Fruit fly (Drosophila melanogaster) whole organism, embryonic: ENCODE results near the gene Mpcp2.
A peak's percentile ranks its signal among the peaks of the same experiment; 100 is the strongest.

Source experiments
- BtbVII ChIP-seq: fragments of 200-800 bp; sonication (Bioruptor generic); optimal IDR thresholded peaks from 3 replicates; lab custom pipeline; 2017; ENCODE audit warnings: missing biosample characterization, mild to moderate bottlenecking, missing genetic modification characterization
- CG11398 ChIP-seq: fragments of 200-800 bp; sonication (Bioruptor generic); optimal IDR thresholded peaks from 2 replicates; lab custom pipeline; 2016; ENCODE audit warnings: missing biosample characterization, missing genetic modification characterization
- CG11456 ChIP-seq: fragments of 200-800 bp; sonication (Bioruptor generic); IDR thresholded peaks from 3 replicates; pipeline ENCODE4 v1.3.6; 2022; ENCODE audit warnings: missing biosample characterization, missing genetic modification characterization
- CG11504 ChIP-seq: fragments of 200-800 bp; sonication (Bioruptor generic); optimal IDR thresholded peaks from 3 replicates; lab custom pipeline; 2019; ENCODE audit warnings: missing biosample characterization, mild to moderate bottlenecking, missing genetic modification characterization, moderate library complexity
- CG1233 ChIP-seq: fragments of 200-800 bp; sonication (Bioruptor generic); optimal IDR thresholded peaks from 4 replicates; lab custom pipeline; 2018; ENCODE audit warnings: missing biosample characterization, mild to moderate bottlenecking, missing genetic modification characterization
- CG12744 ChIP-seq: fragments of 200-800 bp; sonication (Bioruptor generic); optimal IDR thresholded peaks from 2 replicates; lab custom pipeline; 2016; ENCODE audit warnings: missing biosample characterization, missing genetic modification characterization
- CG13894 ChIP-seq: fragments of 200-800 bp; sonication (Bioruptor generic); optimal IDR thresholded peaks from 3 replicates; lab custom pipeline; 2018; ENCODE audit warnings: missing biosample characterization, mild to moderate bottlenecking, missing genetic modification characterization, moderate library complexity
- CG1602 ChIP-seq: fragments of 200-800 bp; sonication (Bioruptor generic); optimal IDR thresholded peaks from 3 replicates; lab custom pipeline; 2016; ENCODE audit warnings: missing biosample characterization, missing genetic modification characterization
- CG17612 ChIP-seq: fragments of 200-800 bp; sonication (Bioruptor generic); IDR thresholded peaks from 2 replicates; pipeline ENCODE4 v1.3.6; 2022; ENCODE audit warnings: missing biosample characterization, missing genetic modification characterization
- CG2678 ChIP-seq: fragments of 200-800 bp; sonication (Bioruptor generic); optimal IDR thresholded peaks from 3 replicates; lab custom pipeline; 2019; ENCODE audit warnings: missing biosample characterization, mild to moderate bottlenecking, missing genetic modification characterization, moderate library complexity
- CG2875 ChIP-seq: fragments of 200-800 bp; sonication (Bioruptor generic); optimal IDR thresholded peaks from 2 replicates; lab custom pipeline; 2017; ENCODE audit warnings: missing biosample characterization, mild to moderate bottlenecking, missing genetic modification characterization, missing genetic modification reagents
- CG32532 ChIP-seq: fragments of 200-800 bp; sonication (Bioruptor generic); IDR thresholded peaks from 2 replicates; pipeline ENCODE4 v1.3.6; 2022; ENCODE audit warnings: missing biosample characterization, missing genetic modification characterization
- CG3281 ChIP-seq: fragments of 200-800 bp; sonication (Bioruptor generic); optimal IDR thresholded peaks from 3 replicates; lab custom pipeline; 2017; ENCODE audit warnings: missing biosample characterization, mild to moderate bottlenecking, missing genetic modification characterization
- CG3407 ChIP-seq: fragments of 200-800 bp; sonication (Bioruptor generic); optimal IDR thresholded peaks from 2 replicates; lab custom pipeline; 2018; ENCODE audit warnings: missing biosample characterization, mild to moderate bottlenecking, missing genetic modification characterization
- CG3838 ChIP-seq: fragments of 200-800 bp; sonication (Bioruptor generic); optimal IDR thresholded peaks from 3 replicates; lab custom pipeline; 2016; ENCODE audit warnings: missing biosample characterization, missing genetic modification characterization
- CG4707 ChIP-seq: fragments of 200-800 bp; sonication (Bioruptor generic); optimal IDR thresholded peaks from 2 replicates; lab custom pipeline; 2018; ENCODE audit warnings: missing biosample characterization, mild to moderate bottlenecking, missing genetic modification characterization, moderate library complexity
- CG5245 ChIP-seq: fragments of 200-800 bp; sonication (Bioruptor generic); optimal IDR thresholded peaks from 3 replicates; lab custom pipeline; 2016; ENCODE audit warnings: missing biosample characterization, missing genetic modification characterization
- CG6854 ChIP-seq: fragments of 200-800 bp; sonication (Bioruptor generic); optimal IDR thresholded peaks from 3 replicates; lab custom pipeline; 2017; ENCODE audit warnings: missing biosample characterization, mild to moderate bottlenecking, missing genetic modification characterization
- CG8281 ChIP-seq: fragments of 200-800 bp; sonication (Bioruptor generic); optimal IDR thresholded peaks from 2 replicates; lab custom pipeline; 2018; ENCODE audit warnings: missing biosample characterization, mild to moderate bottlenecking, missing genetic modification characterization, moderate library complexity
- CG8765 ChIP-seq: fragments of 200-800 bp; sonication (Bioruptor generic); IDR thresholded peaks from 2 replicates; pipeline ENCODE4 v1.3.6; 2022; ENCODE audit warnings: missing biosample characterization, missing genetic modification characterization
- CoRest ChIP-seq: fragments of 200-800 bp; sonication (Bioruptor generic); optimal IDR thresholded peaks from 3 replicates; lab custom pipeline; 2018; ENCODE audit warnings: missing biosample characterization, mild to moderate bottlenecking, missing genetic modification characterization, moderate library complexity
- Dfd ChIP-seq, 2 experiments: fragments of >200 bp; optimal IDR thresholded peaks; 2 replicates each; lab custom pipeline; 2017; ENCODE audit warnings: missing biosample characterization in 2 of 2, missing genetic modification characterization in 2 of 2
- Dip2 ChIP-seq: fragments of 200-800 bp; sonication (Bioruptor generic); IDR thresholded peaks from 2 replicates; pipeline ENCODE4 v1.3.6; 2022; ENCODE audit warnings: missing biosample characterization, missing genetic modification characterization
- E2f2 ChIP-seq: fragments of 200-800 bp; sonication (Bioruptor generic); IDR thresholded peaks from 2 replicates; pipeline ENCODE4 v1.3.6; 2022; ENCODE audit warnings: missing biosample characterization, missing genetic modification characterization
- Hr51 ChIP-seq, 2 experiments: fragments of 200-800 bp; sonication (Bioruptor generic); optimal IDR thresholded peaks; 2 replicates in 1 of 2; 3 replicates in 1 of 2; lab custom pipeline; 2016 to 2018; ENCODE audit warnings: missing biosample characterization in 2 of 2, missing genetic modification characterization in 2 of 2, mild to moderate bottlenecking in 1 of 2, moderate library complexity in 1 of 2
- Lpt ChIP-seq: fragments of >200 bp; optimal IDR thresholded peaks from 2 replicates; lab custom pipeline; 2018; ENCODE audit warnings: missing biosample characterization, missing genetic modification characterization
- Myb ChIP-seq: fragments of 200-800 bp; sonication (Bioruptor generic); optimal IDR thresholded peaks from 2 replicates; lab custom pipeline; 2016; ENCODE audit warnings: missing biosample characterization, missing genetic modification characterization
- NC2α ChIP-seq: fragments of 200-800 bp; sonication (Bioruptor generic); optimal IDR thresholded peaks from 2 replicates; lab custom pipeline; 2016; ENCODE audit warnings: missing biosample characterization, missing genetic modification characterization
- Oaz ChIP-seq: fragments of 200-800 bp; sonication (Bioruptor generic); IDR thresholded peaks from 2 replicates; pipeline ENCODE4 v1.3.6; 2022; ENCODE audit warnings: missing biosample characterization, missing genetic modification characterization
- Poxn ChIP-seq: fragments of 200-800 bp; sonication (Bioruptor generic); IDR thresholded peaks from 2 replicates; pipeline ENCODE4 v1.3.6; 2022; ENCODE audit warnings: missing biosample characterization, missing genetic modification characterization
- Sox102F ChIP-seq: fragments of 200-800 bp; sonication (Bioruptor generic); optimal IDR thresholded peaks from 2 replicates; lab custom pipeline; 2018; ENCODE audit warnings: missing biosample characterization, mild to moderate bottlenecking, missing genetic modification characterization, moderate library complexity
- ac ChIP-seq: fragments of 200-800 bp; sonication (Bioruptor generic); optimal IDR thresholded peaks from 3 replicates; lab custom pipeline; 2017; ENCODE audit warnings: missing biosample characterization, mild to moderate bottlenecking, missing genetic modification characterization
- ci ChIP-seq: fragments of 200-800 bp; sonication (Bioruptor generic); IDR thresholded peaks from 3 replicates; pipeline ENCODE4 v1.3.6; 2022; ENCODE audit warnings: missing biosample characterization, missing genetic modification characterization
- croc ChIP-seq: fragments of 200-800 bp; sonication (Bioruptor generic); conservative IDR thresholded peaks from 3 replicates; pipeline ENCODE4 v1.3.6; 2022; ENCODE audit warnings: missing biosample characterization, missing genetic modification characterization
- crol ChIP-seq: fragments of 200-800 bp; sonication (Bioruptor generic); IDR thresholded peaks from 2 replicates; pipeline ENCODE4 v1.3.6; 2022; ENCODE audit warnings: missing biosample characterization, missing genetic modification characterization
- dm ChIP-seq: fragments of 200-800 bp; sonication (Bioruptor generic); optimal IDR thresholded peaks from 3 replicates; lab custom pipeline; 2016; ENCODE audit warnings: missing biosample characterization, missing genetic modification characterization
- dysf ChIP-seq: fragments of 200-800 bp; sonication (Bioruptor generic); IDR thresholded peaks from 3 replicates; pipeline ENCODE4 v1.3.6; 2022; ENCODE audit warnings: missing biosample characterization, missing genetic modification characterization
- exex ChIP-seq: fragments of 200-800 bp; sonication (Bioruptor generic); optimal IDR thresholded peaks from 4 replicates; lab custom pipeline; 2018; ENCODE audit warnings: missing biosample characterization, mild to moderate bottlenecking, missing genetic modification characterization, moderate library complexity
- fd96Cb ChIP-seq: fragments of 200-800 bp; sonication (Bioruptor generic); optimal IDR thresholded peaks from 2 replicates; lab custom pipeline; 2018; ENCODE audit warnings: missing biosample characterization, mild to moderate bottlenecking, missing genetic modification characterization, moderate library complexity
- hb ChIP-seq: fragments of 200-800 bp; sonication (Bioruptor generic); IDR thresholded peaks from 3 replicates; pipeline ENCODE4 v1.3.6; 2022; ENCODE audit warnings: missing biosample characterization, missing genetic modification characterization; ENCODE audit not compliant: partially characterized antibody
- maf-S ChIP-seq: fragments of 200-800 bp; sonication (Bioruptor generic); optimal IDR thresholded peaks from 2 replicates; lab custom pipeline; 2016; ENCODE audit warnings: missing biosample characterization, missing genetic modification characterization
- nerfin-1 ChIP-seq: fragments of 200-800 bp; sonication (Bioruptor generic); optimal IDR thresholded peaks from 3 replicates; lab custom pipeline; 2019; ENCODE audit warnings: missing biosample characterization, mild to moderate bottlenecking, missing genetic modification characterization, moderate library complexity
- onecut ChIP-seq: fragments of 200-800 bp; sonication (Bioruptor generic); IDR thresholded peaks from 2 replicates; pipeline ENCODE4 v1.3.6; 2022; ENCODE audit warnings: missing biosample characterization, missing genetic modification characterization
- p53 ChIP-seq: fragments of 200-800 bp; sonication (Bioruptor generic); optimal IDR thresholded peaks from 2 replicates; lab custom pipeline; 2016; ENCODE audit warnings: missing biosample characterization, missing genetic modification characterization
- pb ChIP-seq: fragments of 200-800 bp; sonication (Bioruptor generic); optimal IDR thresholded peaks from 3 replicates; lab custom pipeline; 2016; ENCODE audit warnings: missing biosample characterization, missing genetic modification characterization
- sc ChIP-seq, 3 experiments: fragments of >200 bp in 2 of 3; fragments of 200-800 bp in 1 of 3; sonication (Bioruptor generic) in 1 of 3; optimal IDR thresholded peaks; 2 replicates in 2 of 3; 3 replicates in 1 of 3; lab custom pipeline; 2017; ENCODE audit warnings: mild to moderate bottlenecking in 1 of 3, missing biosample characterization in 1 of 3, missing genetic modification characterization in 1 of 3, missing genetic modification reagents in 1 of 3
- schlank ChIP-seq: fragments of 200-800 bp; sonication (Bioruptor generic); optimal IDR thresholded peaks from 2 replicates; lab custom pipeline; 2018; ENCODE audit warnings: missing biosample characterization, mild to moderate bottlenecking, missing genetic modification characterization
- trem ChIP-seq: fragments of 200-800 bp; optimal IDR thresholded peaks from 3 replicates; lab custom pipeline; 2019; ENCODE audit warnings: missing biosample characterization, mild to moderate bottlenecking, missing genetic modification characterization, moderate library complexity
- unpg ChIP-seq: fragments of 200-800 bp; sonication (Bioruptor generic); optimal IDR thresholded peaks from 3 replicates; lab custom pipeline; 2018; ENCODE audit warnings: missing biosample characterization, mild to moderate bottlenecking, missing genetic modification characterization, moderate library complexity
- zf30C ChIP-seq: fragments of 200-800 bp; sonication (Bioruptor generic); optimal IDR thresholded peaks from 3 replicates; lab custom pipeline; 2018; ENCODE audit warnings: missing biosample characterization, mild to moderate bottlenecking, missing genetic modification characterization

Mpcp2 gene

DNA sequence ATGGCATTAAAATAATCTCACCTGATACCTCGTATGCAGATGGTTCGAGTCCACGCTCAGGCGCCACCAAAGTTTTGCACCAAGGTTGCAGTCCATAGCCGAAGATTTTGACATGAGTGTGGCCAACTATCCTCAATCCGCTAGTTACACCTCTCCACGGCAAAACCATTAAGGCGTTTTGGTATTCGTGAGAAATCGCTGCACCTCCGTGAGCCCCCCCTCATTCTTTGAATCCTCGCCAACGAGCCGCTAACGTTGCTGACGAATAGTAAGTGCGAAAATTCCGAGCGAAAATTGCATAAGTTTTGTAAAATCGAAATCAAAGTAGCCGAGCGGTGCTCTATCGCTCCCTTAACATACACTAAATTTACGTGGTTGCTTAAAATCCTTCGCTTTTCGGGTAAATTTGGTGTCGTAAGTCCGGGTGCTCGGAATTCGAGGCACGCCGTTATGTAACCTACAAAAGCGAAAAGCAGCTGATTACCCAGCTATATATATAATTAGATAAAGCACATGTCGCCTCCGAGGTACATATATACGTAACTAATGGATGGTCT is at the start of gene Mpcp2:
TSS of gene Mpcp2 (plus strand) at position 217 of the 557 bp plus-strand sequence.
- TF ChIP-seq Dfd (GFP tag; optimal IDR thresholded peaks at IDR 0.05; lab: Kevin White, UChicago) = no peak
- TF ChIP-seq CG4707 (GFP tag; lab: Kevin White, UChicago) = no peak
- no peak; the same call in 1 of the 2 replicates for TF ChIP-seq CG32532 (GFP tag; lab: Robert Waterston, UW)
- TF ChIP-seq CG2678 (tag; lab: Kevin White, UChicago) = peak; percentile 40
- TF ChIP-seq CG13894 (tag; lab: Kevin White, UChicago) = peak; percentile 78
- peak; percentile 96 for TF ChIP-seq crol
- peak in 1 of 2 experiments; percentile 28 for TF ChIP-seq Hr51 (GFP tag; optimal IDR thresholded peaks at IDR 0.05; lab: Kevin White, UChicago)
- no peak for TF ChIP-seq CG5245 (GFP tag; lab: Kevin White, UChicago)
- TF ChIP-seq unpg = peak; percentile 10
- TF ChIP-seq CoRest (tag; lab: Kevin White, UChicago) = peak; percentile 52
- TF ChIP-seq CG1233 = peak; percentile 47
- TF ChIP-seq fd96Cb = no peak
- no peak for TF ChIP-seq CG11398 (GFP tag; lab: Kevin White, UChicago)
- no peak for TF ChIP-seq Lpt
- TF ChIP-seq maf-S (GFP tag; lab: Kevin White, UChicago) = no peak
- peak; percentile 30 for TF ChIP-seq CG3281
- no peak for TF ChIP-seq sc (optimal IDR thresholded peaks at IDR 0.05; lab: Kevin White, UChicago)
- no peak for TF ChIP-seq sc (GFP tag; optimal IDR thresholded peaks at IDR 0.05; lab: Kevin White, UChicago)
- TF ChIP-seq CG6854 (GFP tag; lab: Kevin White, UChicago) = peak; percentile 9
- TF ChIP-seq Myb = peak; percentile 49
- no peak for TF ChIP-seq CG12744 (GFP tag; lab: Kevin White, UChicago)
- TF ChIP-seq Oaz (GFP tag; lab: Robert Waterston, UW) = no peak
- TF ChIP-seq BtbVII (GFP tag; lab: Kevin White, UChicago) = peak; percentile 63
- TF ChIP-seq CG8281 (tag; lab: Kevin White, UChicago) = no peak
- peak; percentile 57 for TF ChIP-seq CG11504 (tag; lab: Kevin White, UChicago)
- TF ChIP-seq NC2α (GFP tag; lab: Kevin White, UChicago) = no peak
- TF ChIP-seq CG1602 (GFP tag; lab: Kevin White, UChicago) = no peak
- TF ChIP-seq schlank (tag; lab: Kevin White, UChicago) = no peak
- no peak for TF ChIP-seq croc (GFP tag; lab: Robert Waterston, UW)
- no peak for TF ChIP-seq Sox102F (GFP tag; lab: Kevin White, UChicago)
- TF ChIP-seq pb (GFP tag; lab: Kevin White, UChicago) = no peak
- no peak for TF ChIP-seq CG2875
- peak; percentile 57; the same call in 2 of the 3 replicates for TF ChIP-seq ci
- no peak for TF ChIP-seq CG8765 (GFP tag; lab: Robert Waterston, UW)
- no peak for TF ChIP-seq CG17612 (GFP tag; lab: Robert Waterston, UW)
- peak; percentile 44 for TF ChIP-seq zf30C
- TF ChIP-seq dysf (GFP tag; lab: Robert Waterston, UW) = no peak
- no peak for TF ChIP-seq Poxn
- TF ChIP-seq ac (GFP tag; lab: Kevin White, UChicago) = no peak
- TF ChIP-seq exex (tag; lab: Kevin White, UChicago) = peak; percentile 57
- TF ChIP-seq CG3407 = no peak
- peak; percentile 29 for TF ChIP-seq p53 (GFP tag; lab: Kevin White, UChicago)
- TF ChIP-seq onecut (GFP tag; lab: Robert Waterston, UW) = 0 out of 2 replicates have a peak, but pooled peaks have one; percentile 4
- no peak for TF ChIP-seq CG11456
- peak; percentile 62 for TF ChIP-seq E2f2 (GFP tag; lab: Robert Waterston, UW)
- peak; percentile 51 for TF ChIP-seq nerfin-1 (tag; lab: Kevin White, UChicago)
- no peak for TF ChIP-seq Dip2 (GFP tag; lab: Robert Waterston, UW)
- TF ChIP-seq hb = no peak
- TF ChIP-seq trem = peak; percentile 83
- TF ChIP-seq CG3838 (GFP tag; lab: Kevin White, UChicago) = no peak
- peak; percentile 34 for TF ChIP-seq dm (GFP tag; lab: Kevin White, UChicago)
